Worm (Caenorhabditis elegans): Measurements from ENCODE around the gene znf-782.

Gene znf-782

DNA sequence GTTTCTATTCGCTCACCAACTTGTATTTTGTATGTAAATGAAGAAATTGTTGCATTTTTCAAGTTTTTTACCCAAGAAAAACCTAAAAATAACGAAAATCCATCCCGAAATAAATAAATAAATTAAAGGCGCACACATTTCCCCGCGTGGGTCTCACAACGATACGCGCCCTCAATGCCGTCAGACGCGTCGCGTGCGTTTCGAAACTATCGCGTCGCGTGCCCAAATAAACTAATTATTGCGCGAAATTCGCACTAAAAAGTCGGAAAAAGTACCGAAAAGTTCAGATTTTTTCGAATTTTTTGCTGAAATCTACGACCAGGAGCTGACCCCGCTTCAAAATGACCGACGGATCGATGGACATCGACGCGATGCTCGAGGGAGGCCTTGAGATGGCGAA lies 54.9 kb downstream of the znf-782 start, which contains the start of gene rbm-39 (continued):
- TF ChIP-seq elt-2 (tag; optimal IDR thresholded peaks at IDR 0.05) (no peak), hlh-17 (GFP tag; optimal IDR thresholded peaks at IDR 0.05; ENCODE audit: borderline replicate concordance) (no peak), pax-3 (tag; optimal IDR thresholded peaks at IDR 0.05) (peak; percentile 71), nhr-237 (tag; optimal IDR thresholded peaks at IDR 0.05) (peak; percentile 71), isw-1 (GFP tag; IDR thresholded peaks at IDR 0.05) (peak; percentile 95), sup-37 (GFP tag; optimal IDR thresholded peaks at IDR 0.05) (peak; percentile 54), ceh-63 (GFP tag; optimal IDR thresholded peaks at IDR 0.05) (no peak), unc-86 (tag; optimal IDR thresholded peaks at IDR 0.05) (peak; percentile 84), snu-23 (GFP tag; optimal IDR thresholded peaks at IDR 0.05) (peak; percentile 93), ceh-82 (tag; optimal IDR thresholded peaks at IDR 0.05) (peak; percentile 88 to 96 (median 91)), egl-27 (tag; optimal IDR thresholded peaks at IDR 0.05) (no peak), nhr-76 (tag; optimal IDR thresholded peaks at IDR 0.05) (no peak), fos-1 (tag; optimal IDR thresholded peaks at IDR 0.05) (peak; percentile 69), zag-1 (tag; optimal IDR thresholded peaks at IDR 0.05) (no peak), ces-1 (GFP tag; optimal IDR thresholded peaks at IDR 0.05) (no peak), swsn-7 (tag; optimal IDR thresholded peaks at IDR 0.05) (peak; percentile 88), dsc-1 (tag; optimal IDR thresholded peaks at IDR 0.05) (peak; percentile 80), blmp-1 (tag; optimal IDR thresholded peaks at IDR 0.05) (peak; percentile 79), rnt-1 (tag; optimal IDR thresholded peaks at IDR 0.05) (peak; percentile 78), lin-14 (GFP tag; optimal IDR thresholded peaks at IDR 0.05) (peak; percentile 88), C16A3.4 (tag; optimal IDR thresholded peaks at IDR 0.05) (peak; percentile 91), F16B12.6 (tag; optimal IDR thresholded peaks at IDR 0.05) (peak; percentile 75), skn-1 (tag; optimal IDR thresholded peaks at IDR 0.05) (peak; percentile 88), unc-62 (GFP tag; optimal IDR thresholded peaks at IDR 0.05) (no peak), nhr-77 (tag; optimal IDR thresholded peaks at IDR 0.05) (peak; percentile 64), tlp-1 (tag; optimal IDR thresholded peaks at IDR 0.05) (no peak), hpl-2 (GFP tag; optimal IDR thresholded peaks at IDR 0.05) (peak; percentile 49), aha-1 (tag; optimal IDR thresholded peaks at IDR 0.05) (no peak), nhr-28 (tag; optimal IDR thresholded peaks at IDR 0.05) (no peak), nhr-11 (tag; optimal IDR thresholded peaks at IDR 0.05) (no peak), C34B4.2 (tag; optimal IDR thresholded peaks at IDR 0.05) (no peak), irx-1 (tag; optimal IDR thresholded peaks at IDR 0.05) (peak; percentile 64), nhr-47 (tag; optimal IDR thresholded peaks at IDR 0.05) (peak; percentile 92), unc-130 (tag; optimal IDR thresholded peaks at IDR 0.05) (peak; percentile 94), fkh-10 (GFP tag; optimal IDR thresholded peaks at IDR 0.05) (peak; percentile 82), pqm-1 (tag; optimal IDR thresholded peaks at IDR 0.05) (no peak), nhr-85 (tag) (peak; percentile 92), mab-9 (GFP tag; IDR thresholded peaks at IDR 0.05) (0 out of 2 replicates have a peak, but pooled peaks have one; percentile 49), snpc-4 (tag; optimal IDR thresholded peaks at IDR 0.05) (peak; percentile 14), lin-39 (tag; optimal IDR thresholded peaks at IDR 0.05) (peak; percentile 34), elt-3 (tag; optimal IDR thresholded peaks at IDR 0.05) (peak in 2 of 6 experiments; percentile 57 to 88), mef-2 (tag; optimal IDR thresholded peaks at IDR 0.05) (peak; percentile 49), sptf-1 (tag; optimal IDR thresholded peaks at IDR 0.05) (no peak), ceh-8 (GFP tag; optimal IDR thresholded peaks at IDR 0.05) (peak; percentile 79), fkh-8 (tag; optimal IDR thresholded peaks at IDR 0.05) (peak; percentile 94), lsy-2 (tag; optimal IDR thresholded peaks at IDR 0.05) (peak; percentile 91 to 93), dpl-1 (GFP tag; optimal IDR thresholded peaks at IDR 0.05) (peak; percentile 75 to 85 (median 80)), zip-4 (GFP tag; optimal IDR thresholded peaks at IDR 0.05) (peak; percentile 72), nhr-84 (tag; optimal IDR thresholded peaks at IDR 0.05) (no peak), ceh-90 (tag; optimal IDR thresholded peaks at IDR 0.05) (no peak), tbx-2 (tag; optimal IDR thresholded peaks at IDR 0.05) (peak; percentile 86), unc-30 (tag; optimal IDR thresholded peaks at IDR 0.05) (no peak), pag-3 (tag; optimal IDR thresholded peaks at IDR 0.05; ENCODE audit: borderline replicate concordance, insufficient read depth) (no peak)

All from whole organism, L1 larva.